Worm (Caenorhabditis elegans) whole organism, L4 larva: ENCODE measurements around the gene nlp-30.

Experiments
- lin-13 ChIP-seq: fragments of 150-350 bp; optimal IDR thresholded peaks from 2 replicates; lab custom pipeline; 2014; ENCODE audit warnings: missing biosample characterization, missing genetic modification reagents, missing genetic modification characterization
- nhr-28 ChIP-seq: fragments of 150-350 bp; optimal IDR thresholded peaks from 2 replicates; lab custom pipeline; 2014; ENCODE audit warnings: missing biosample characterization, missing genetic modification characterization

DNA sequence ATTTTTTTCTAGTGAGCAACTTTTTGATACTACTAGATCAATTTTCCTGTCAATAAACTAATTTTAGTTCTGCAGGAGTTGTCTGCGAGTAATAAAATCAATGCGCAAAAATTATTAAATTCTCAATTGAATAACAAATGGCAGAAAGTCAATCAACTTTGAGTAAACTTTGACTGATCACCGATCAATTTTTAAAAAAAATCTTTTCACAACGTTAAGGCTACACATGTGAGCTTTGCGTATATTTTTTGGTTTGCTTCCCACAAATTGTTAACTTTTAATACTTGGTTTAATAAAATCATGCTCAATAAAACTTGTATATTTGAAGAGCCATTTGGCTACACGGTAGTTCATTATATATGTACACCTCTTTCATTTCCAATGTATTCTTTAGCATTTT lies 26.1 kb downstream of the nlp-30 start, which contains the start of gene srh-7:
- TF ChIP-seq nhr-28 (tag; lab: Kevin White, UChicago): no peak
- TF ChIP-seq lin-13 (GFP tag; lab: Kevin White, UChicago): no peak
